Worm (Caenorhabditis elegans): Measurements from ENCODE around the gene nhr-210.

ce11 chrV:483289-483795, 36.0 kb downstream of the nhr-210 start, which contains the start of gene nhr-130:
- TF ChIP-seq cog-1 (tag; optimal IDR thresholded peaks at IDR 0.05) (no peak), flt-1 (GFP tag; IDR thresholded peaks at IDR 0.05) (no peak), ref-1 (GFP tag; conservative IDR thresholded peaks at IDR 0.05) (no peak), klf-2 (GFP tag; conservative IDR thresholded peaks at IDR 0.05) (no peak), tab-1 (GFP tag; IDR thresholded peaks at IDR 0.05) (no peak), ztf-29 (GFP tag; IDR thresholded peaks at IDR 0.05) (no peak), med-1 (GFP tag; optimal IDR thresholded peaks at IDR 0.05; ENCODE audit: insufficient read depth) (no peak), ztf-23 (GFP tag; IDR thresholded peaks at IDR 0.05) (no peak), T22C8.4 (GFP tag; IDR thresholded peaks at IDR 0.05) (no peak)
